Fruit fly (Drosophila melanogaster) S2 (cell line): ENCODE data around the gene Cp7Fb.

Experiments
- CG8478 ChIP-seq: fragments of >200 bp; optimal IDR thresholded peaks from 2 replicates; lab custom pipeline; 2018
- CTCF ChIP-seq, 2 experiments: fragments of >200 bp; optimal IDR thresholded peaks; 2 replicates each; lab custom pipeline; 2018

DNA sequence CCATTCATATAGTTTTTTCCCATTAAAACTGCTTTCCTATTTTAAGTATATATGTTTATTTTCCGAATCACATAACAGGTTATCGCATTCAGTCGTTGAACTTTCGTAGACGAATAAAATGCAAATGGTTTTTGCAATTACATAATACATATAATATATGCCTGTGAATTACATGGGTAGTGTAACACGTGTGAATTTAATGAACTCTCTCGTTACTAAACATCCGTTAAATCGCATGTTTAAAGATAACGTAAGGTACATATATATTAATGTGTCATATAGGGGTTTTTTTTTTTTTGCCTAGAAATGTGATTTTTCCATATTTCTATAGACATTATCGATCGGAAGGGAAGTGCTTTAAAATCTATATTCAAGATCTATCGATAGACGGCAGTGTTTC lies 4.0 kb upstream of the Cp7Fb start:
- TF ChIP-seq CG8478 (lab: Kevin White, UChicago) (no peak), CTCF (optimal IDR thresholded peaks at IDR 0.05; lab: Kevin White, UChicago) (no peak)
